Fruit fly (Drosophila melanogaster) whole organism, embryonic: Measurements from ENCODE around the gene Grip84.

Experiments used
- ATbp ChIP-seq: fragments of 200-800 bp; sonication (Bioruptor generic); optimal IDR thresholded peaks from 2 replicates; lab custom pipeline; 2017; ENCODE audit warnings: missing biosample characterization, mild to moderate bottlenecking, missing genetic modification characterization, missing genetic modification reagents
- Abd-B ChIP-seq: fragments of 200-800 bp; sonication (Bioruptor generic); optimal IDR thresholded peaks from 2 replicates; lab custom pipeline; 2018; ENCODE audit warnings: missing biosample characterization, mild to moderate bottlenecking, missing genetic modification characterization, moderate library complexity
- CG10366 ChIP-seq: fragments of 200-800 bp; sonication (Bioruptor generic); IDR thresholded peaks from 2 replicates; pipeline ENCODE4 v1.3.6; 2022; ENCODE audit warnings: missing biosample characterization, missing genetic modification characterization
- CG1529 ChIP-seq: fragments of 200-800 bp; sonication (Bioruptor generic); optimal IDR thresholded peaks from 3 replicates; lab custom pipeline; 2018; ENCODE audit warnings: missing biosample characterization, missing genetic modification characterization
- CG15696 ChIP-seq: fragments of 200-800 bp; sonication (Bioruptor generic); optimal IDR thresholded peaks from 2 replicates; lab custom pipeline; 2019; ENCODE audit warnings: missing biosample characterization, mild to moderate bottlenecking, missing genetic modification characterization, moderate library complexity
- CG1603 ChIP-seq: fragments of 200-800 bp; sonication (Bioruptor generic); optimal IDR thresholded peaks from 2 replicates; lab custom pipeline; 2019; ENCODE audit warnings: missing biosample characterization, mild to moderate bottlenecking, missing genetic modification characterization, moderate library complexity
- CG16815 ChIP-seq: fragments of 200-800 bp; sonication (Bioruptor generic); optimal IDR thresholded peaks from 3 replicates; lab custom pipeline; 2017; ENCODE audit warnings: missing biosample characterization, mild to moderate bottlenecking, missing genetic modification characterization
- CG17328 ChIP-seq: fragments of 200-800 bp; sonication (Bioruptor generic); IDR thresholded peaks from 2 replicates; pipeline ENCODE4 v1.3.6; 2022; ENCODE audit warnings: missing biosample characterization, missing genetic modification characterization
- CG2199 ChIP-seq: fragments of 200-800 bp; sonication (Bioruptor generic); IDR thresholded peaks from 3 replicates; pipeline ENCODE4 v1.3.6; 2022; ENCODE audit warnings: missing biosample characterization, missing genetic modification characterization
- CG32532 ChIP-seq: fragments of 200-800 bp; sonication (Bioruptor generic); IDR thresholded peaks from 2 replicates; pipeline ENCODE4 v1.3.6; 2022; ENCODE audit warnings: missing biosample characterization, missing genetic modification characterization
- CG3847 ChIP-seq: fragments of 200-800 bp; sonication (Bioruptor generic); IDR thresholded peaks from 2 replicates; pipeline ENCODE4 v1.3.6; 2022; ENCODE audit warnings: missing biosample characterization, missing genetic modification characterization
- CG4360 ChIP-seq: fragments of 200-800 bp; sonication (Bioruptor generic); IDR thresholded peaks from 2 replicates; pipeline ENCODE4 v1.3.6; 2022; ENCODE audit warnings: missing biosample characterization, missing genetic modification characterization
- CG4424 ChIP-seq: fragments of 200-800 bp; sonication (Bioruptor generic); optimal IDR thresholded peaks from 3 replicates; lab custom pipeline; 2016; ENCODE audit warnings: missing biosample characterization, missing genetic modification characterization
- CG4730 ChIP-seq: fragments of 200-800 bp; sonication (Bioruptor generic); IDR thresholded peaks from 2 replicates; pipeline ENCODE4 v1.3.6; 2022; ENCODE audit warnings: missing biosample characterization, missing genetic modification characterization
- CG4854 ChIP-seq: fragments of 200-800 bp; sonication (Bioruptor generic); optimal IDR thresholded peaks from 2 replicates; lab custom pipeline; 2016; ENCODE audit warnings: missing biosample characterization, missing genetic modification characterization, inconsistent platforms
- CG7372 ChIP-seq: fragments of 200-800 bp; sonication (Bioruptor generic); IDR thresholded peaks from 2 replicates; pipeline ENCODE4 v1.3.6; 2022; ENCODE audit warnings: missing biosample characterization, missing genetic modification characterization
- CG9727 ChIP-seq: fragments of 200-800 bp; sonication (Bioruptor generic); optimal IDR thresholded peaks from 3 replicates; lab custom pipeline; 2017; ENCODE audit warnings: missing biosample characterization, mild to moderate bottlenecking, missing genetic modification characterization
- CHES-1-like ChIP-seq: fragments of 200-800 bp; sonication (Bioruptor generic); optimal IDR thresholded peaks from 2 replicates; lab custom pipeline; 2016; ENCODE audit warnings: missing biosample characterization, missing genetic modification characterization
- CTCF ChIP-seq: fragments of 200-800 bp; sonication (Bioruptor generic); optimal IDR thresholded peaks from 2 replicates; lab custom pipeline; 2017; ENCODE audit warnings: missing biosample characterization, mild to moderate bottlenecking, missing genetic modification characterization, moderate library complexity
- D ChIP-seq, 2 experiments: fragments of 200-800 bp in 1 of 2; fragments of >200 bp in 1 of 2; sonication (Bioruptor generic) in 1 of 2; optimal IDR thresholded peaks; 2 replicates in 1 of 2; 3 replicates in 1 of 2; lab custom pipeline; 2017; ENCODE audit warnings: mild to moderate bottlenecking in 1 of 2, missing biosample characterization in 1 of 2, missing genetic modification characterization in 1 of 2, missing genetic modification reagents in 1 of 2
- Dref ChIP-seq: fragments of 200-800 bp; sonication (Bioruptor generic); IDR thresholded peaks from 2 replicates; pipeline ENCODE4 v1.3.6; 2022; ENCODE audit warnings: missing biosample characterization, missing genetic modification characterization
- ERR ChIP-seq: fragments of 200-800 bp; sonication (Bioruptor generic); optimal IDR thresholded peaks from 2 replicates; lab custom pipeline; 2016; ENCODE audit warnings: missing biosample characterization, missing genetic modification characterization
- Eip74EF ChIP-seq, 2 experiments: fragments of 200-800 bp in 1 of 2; fragments of >200 bp in 1 of 2; sonication (Bioruptor generic) in 1 of 2; optimal IDR thresholded peaks; 2 replicates each; lab custom pipeline; 2017 to 2019; ENCODE audit warnings: missing biosample characterization in 2 of 2, missing genetic modification characterization in 2 of 2, mild to moderate bottlenecking in 1 of 2, moderate library complexity in 1 of 2
- Jarid2 ChIP-seq: fragments of 200-800 bp; sonication (Bioruptor generic); optimal IDR thresholded peaks from 3 replicates; lab custom pipeline; 2017; ENCODE audit warnings: mild to moderate bottlenecking, missing biosample characterization, missing genetic modification reagents, missing genetic modification characterization
- MESR4 ChIP-seq: fragments of 200-800 bp; sonication (Bioruptor generic); optimal IDR thresholded peaks from 2 replicates; lab custom pipeline; 2018; ENCODE audit warnings: missing biosample characterization, mild to moderate bottlenecking, missing genetic modification characterization, moderate library complexity
- NFAT ChIP-seq: fragments of 200-800 bp; sonication (Bioruptor generic); IDR thresholded peaks from 2 replicates; pipeline ENCODE4 v1.3.6; 2022; ENCODE audit warnings: missing biosample characterization, missing genetic modification characterization
- Ssrp ChIP-seq: fragments of 200-800 bp; sonication (Bioruptor generic); optimal IDR thresholded peaks from 2 replicates; lab custom pipeline; 2018; ENCODE audit warnings: missing biosample characterization, mild to moderate bottlenecking, missing genetic modification characterization, moderate library complexity
- Trl ChIP-seq, 3 experiments: fragments of >200 bp in 2 of 3; fragments of 200-800 bp in 1 of 3; sonication (Bioruptor generic) in 1 of 3; optimal IDR thresholded peaks; 2 replicates in 1 of 3; 3 replicates in 2 of 3; lab custom pipeline; 2016 to 2017; ENCODE audit warnings: missing biosample characterization in 1 of 3, missing genetic modification characterization in 1 of 3
- Vsx1 ChIP-seq: fragments of 200-800 bp; sonication (Bioruptor generic); optimal IDR thresholded peaks from 2 replicates; lab custom pipeline; 2017; ENCODE audit warnings: missing biosample characterization, mild to moderate bottlenecking, missing genetic modification characterization, missing genetic modification reagents
- cg ChIP-seq: fragments of 200-800 bp; sonication (Bioruptor generic); optimal IDR thresholded peaks from 3 replicates; lab custom pipeline; 2019; ENCODE audit warnings: missing biosample characterization, mild to moderate bottlenecking, missing genetic modification characterization, moderate library complexity
- chinmo ChIP-seq: fragments of 200-800 bp; sonication (Bioruptor generic); IDR thresholded peaks from 4 replicates; pipeline ENCODE4 v1.3.6; 2022; ENCODE audit warnings: missing biosample characterization, missing genetic modification characterization; ENCODE audit not compliant: partially characterized antibody
- corto ChIP-seq: fragments of 200-800 bp; sonication (Bioruptor generic); optimal IDR thresholded peaks from 2 replicates; lab custom pipeline; 2016; ENCODE audit warnings: missing biosample characterization, mild to moderate bottlenecking, missing genetic modification characterization, moderate library complexity
- crc ChIP-seq: fragments of 200-800 bp; sonication (Bioruptor generic); optimal IDR thresholded peaks from 2 replicates; lab custom pipeline; 2016; ENCODE audit warnings: missing biosample characterization, missing genetic modification characterization
- dpn ChIP-seq, 2 experiments: fragments of 200-800 bp; sonication (Bioruptor generic); optimal IDR thresholded peaks; 3 replicates each; lab custom pipeline; 2016; ENCODE audit warnings: missing biosample characterization in 2 of 2, missing genetic modification characterization in 2 of 2
- ewg ChIP-seq: fragments of 200-800 bp; sonication (Bioruptor generic); optimal IDR thresholded peaks from 3 replicates; lab custom pipeline; 2017; ENCODE audit warnings: mild to moderate bottlenecking, missing biosample characterization, missing genetic modification reagents, missing genetic modification characterization
- fru ChIP-seq: fragments of >200 bp; optimal IDR thresholded peaks from 2 replicates; lab custom pipeline; 2017
- ftz-f1 ChIP-seq: fragments of 200-800 bp; sonication (Bioruptor generic); optimal IDR thresholded peaks from 2 replicates; lab custom pipeline; 2016; ENCODE audit warnings: missing biosample characterization, missing genetic modification characterization
- gcm2 ChIP-seq: fragments of 200-800 bp; sonication (Bioruptor generic); optimal IDR thresholded peaks from 2 replicates; lab custom pipeline; 2016; ENCODE audit warnings: missing biosample characterization, missing genetic modification characterization
- gem ChIP-seq: fragments of 200-800 bp; sonication (Bioruptor generic); optimal IDR thresholded peaks from 2 replicates; lab custom pipeline; 2019; ENCODE audit warnings: missing biosample characterization, mild to moderate bottlenecking, missing genetic modification characterization, moderate library complexity
- insv ChIP-seq, 2 experiments: fragments of 200-800 bp; sonication (Bioruptor generic); optimal IDR thresholded peaks; 3 replicates each; lab custom pipeline; 2016 to 2018; ENCODE audit warnings: missing biosample characterization in 2 of 2, missing genetic modification characterization in 2 of 2
- kni ChIP-seq: fragments of 200-800 bp; sonication (Bioruptor generic); optimal IDR thresholded peaks from 3 replicates; lab custom pipeline; 2017; ENCODE audit warnings: mild to moderate bottlenecking, missing biosample characterization, missing genetic modification reagents, missing genetic modification characterization
- prd ChIP-seq, 3 experiments: fragments of >200 bp in 2 of 3; fragments of 200-800 bp in 1 of 3; sonication (Bioruptor generic) in 1 of 3; optimal IDR thresholded peaks in 2 of 3; IDR thresholded peaks in 1 of 3; 2 replicates in 2 of 3; 3 replicates in 1 of 3; pipeline versions ENCODE4 v1.3.6 to Lab custom; 2017 to 2022; ENCODE audit warnings: missing biosample characterization in 1 of 3, missing genetic modification characterization in 1 of 3
- rib ChIP-seq: fragments of 200-800 bp; sonication (Bioruptor generic); IDR thresholded peaks from 2 replicates; pipeline ENCODE4 v1.3.6; 2022; ENCODE audit warnings: missing biosample characterization, missing genetic modification characterization
- ro ChIP-seq: fragments of 200-800 bp; sonication (Bioruptor generic); IDR thresholded peaks from 2 replicates; pipeline ENCODE4 v1.3.6; 2022; ENCODE audit warnings: missing biosample characterization, missing genetic modification characterization
- stc ChIP-seq: fragments of 200-800 bp; sonication (Bioruptor generic); IDR thresholded peaks from 2 replicates; pipeline ENCODE4 v1.3.6; 2022; ENCODE audit warnings: missing biosample characterization, missing genetic modification characterization
- tio ChIP-seq: fragments of 200-800 bp; sonication (Bioruptor generic); optimal IDR thresholded peaks from 2 replicates; lab custom pipeline; 2017; ENCODE audit warnings: missing biosample characterization, missing genetic modification characterization, inconsistent platforms
- tna ChIP-seq: fragments of 200-800 bp; sonication (Bioruptor generic); IDR thresholded peaks from 2 replicates; pipeline ENCODE4 v1.3.6; 2022; ENCODE audit warnings: missing biosample characterization, missing genetic modification characterization; ENCODE audit not compliant: partially characterized antibody
- ttk ChIP-seq: fragments of 200-800 bp; sonication (Bioruptor generic); IDR thresholded peaks from 2 replicates; pipeline ENCODE4 v2.1.2; 2022; ENCODE audit warnings: missing biosample characterization, missing genetic modification characterization
- unpg ChIP-seq: fragments of 200-800 bp; sonication (Bioruptor generic); optimal IDR thresholded peaks from 3 replicates; lab custom pipeline; 2018; ENCODE audit warnings: missing biosample characterization, mild to moderate bottlenecking, missing genetic modification characterization, moderate library complexity
- wek ChIP-seq: fragments of 200-800 bp; sonication (Bioruptor generic); optimal IDR thresholded peaks from 3 replicates; lab custom pipeline; 2018; ENCODE audit warnings: missing biosample characterization, mild to moderate bottlenecking, missing genetic modification characterization, moderate library complexity

Grip84 gene

DNA sequence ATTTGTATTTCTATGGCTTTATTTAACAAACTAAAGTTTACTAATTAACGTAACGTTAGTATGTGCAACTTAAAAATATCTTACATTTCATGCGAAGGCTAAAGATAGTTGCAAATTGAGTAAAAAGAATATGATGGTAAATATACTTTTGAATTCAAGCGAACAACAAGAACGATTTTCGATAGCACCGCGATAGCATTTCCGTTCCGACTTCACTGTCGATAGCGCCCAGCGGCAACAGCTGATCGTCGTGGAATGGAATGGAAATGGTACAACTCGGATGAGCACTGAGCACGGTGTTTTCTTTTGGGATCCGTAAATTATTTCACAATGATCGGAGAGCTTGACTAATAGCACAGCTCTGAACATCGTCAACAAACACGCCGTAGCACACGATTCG lies 47.9 kb upstream of the Grip84 start (continued):
- TF ChIP-seq rib (GFP tag; lab: Robert Waterston, UW) = no peak
- no peak for TF ChIP-seq cg
- peak; percentile 16 for TF ChIP-seq gcm2 (GFP tag; lab: Kevin White, UChicago)
- TF ChIP-seq CG10366 (GFP tag; lab: Robert Waterston, UW) = no peak
- no peak for TF ChIP-seq fru (lab: Kevin White, UChicago)
- TF ChIP-seq CG1603 (tag; lab: Kevin White, UChicago) = peak; percentile 81
- no peak for TF ChIP-seq CG4854 (GFP tag; lab: Kevin White, UChicago)
- TF ChIP-seq CG4424 (GFP tag; lab: Kevin White, UChicago) = peak; percentile 21
- TF ChIP-seq CG15696 (tag; lab: Kevin White, UChicago) = no peak
- TF ChIP-seq prd (optimal IDR thresholded peaks at IDR 0.05; lab: Kevin White, UChicago) = no peak
- no peak for TF ChIP-seq prd (GFP tag; IDR thresholded peaks at IDR 0.05; lab: Robert Waterston, UW)
- no peak for TF ChIP-seq ttk (GFP tag; lab: Robert Waterston, UW)
- no peak for TF ChIP-seq Vsx1 (GFP tag; lab: Kevin White, UChicago)
- TF ChIP-seq CG4360 = no peak
- no peak for TF ChIP-seq ERR (GFP tag; lab: Kevin White, UChicago)
- TF ChIP-seq CG2199 = no peak
- TF ChIP-seq MESR4 (GFP tag; lab: Kevin White, UChicago) = peak; percentile 44
- TF ChIP-seq wek (GFP tag; lab: Kevin White, UChicago) = peak; percentile 79
- peak; percentile 74 for TF ChIP-seq Dref
- no peak for TF ChIP-seq CG1529
- peak; percentile 65 for TF ChIP-seq CG9727 (GFP tag; lab: Kevin White, UChicago)
- TF ChIP-seq insv (GFP tag; optimal IDR thresholded peaks at IDR 0.05; lab: Kevin White, UChicago) = peak in 1 of 2 experiments; percentile 37
- TF ChIP-seq chinmo (GFP tag; lab: Robert Waterston, UW) = no peak
- peak; percentile 58 for TF ChIP-seq CG17328 (GFP tag; lab: Robert Waterston, UW)
- TF ChIP-seq stc (GFP tag; lab: Robert Waterston, UW) = peak; percentile 42; the same call in 1 of the 2 replicates
- TF ChIP-seq CG7372 (GFP tag; lab: Robert Waterston, UW) = no peak
- no peak for TF ChIP-seq tna (GFP tag; lab: Robert Waterston, UW)
- no peak for TF ChIP-seq Jarid2
- TF ChIP-seq Eip74EF (GFP tag; optimal IDR thresholded peaks at IDR 0.05; lab: Kevin White, UChicago) = peak in 1 of 2 experiments; percentile 32
- TF ChIP-seq Ssrp (tag; lab: Kevin White, UChicago) = no peak
- TF ChIP-seq CG4730 (GFP tag; lab: Robert Waterston, UW) = no peak
- peak; percentile 60 for TF ChIP-seq unpg (GFP tag; lab: Kevin White, UChicago)
- no peak for TF ChIP-seq CG16815
- no peak for TF ChIP-seq ewg (GFP tag; lab: Kevin White, UChicago)
- no peak for TF ChIP-seq Trl (optimal IDR thresholded peaks at IDR 0.05; lab: Kevin White, UChicago)
- TF ChIP-seq Trl (GFP tag; optimal IDR thresholded peaks at IDR 0.05; lab: Kevin White, UChicago) = no peak
- peak in 1 of 2 experiments; percentile 43 for TF ChIP-seq dpn (GFP tag; optimal IDR thresholded peaks at IDR 0.05; lab: Kevin White, UChicago)
- TF ChIP-seq NFAT (GFP tag; lab: Robert Waterston, UW) = no peak
- peak; percentile 24 for TF ChIP-seq CHES-1-like (GFP tag; lab: Kevin White, UChicago)
- TF ChIP-seq tio = no peak
- no peak for TF ChIP-seq corto (GFP tag; lab: Kevin White, UChicago)
- no peak for TF ChIP-seq CG3847 (GFP tag; lab: Robert Waterston, UW)
- TF ChIP-seq D (optimal IDR thresholded peaks at IDR 0.05; lab: Kevin White, UChicago) = no peak
- peak; percentile 18 for TF ChIP-seq D (GFP tag; optimal IDR thresholded peaks at IDR 0.05; lab: Kevin White, UChicago)
- TF ChIP-seq kni = peak; percentile 37
- no peak for TF ChIP-seq gem (tag; lab: Kevin White, UChicago)
- TF ChIP-seq Abd-B = no peak
- TF ChIP-seq crc (GFP tag; lab: Kevin White, UChicago) = no peak
- TF ChIP-seq ro = no peak
- TF ChIP-seq CTCF (GFP tag; lab: Kevin White, UChicago) = peak; percentile 14
- peak; percentile 41; the same call in 1 of the 2 replicates for TF ChIP-seq CG32532
- no peak for TF ChIP-seq ftz-f1 (GFP tag; lab: Kevin White, UChicago)
- peak; percentile 60 for TF ChIP-seq ATbp (GFP tag; lab: Kevin White, UChicago)
